Worm (Caenorhabditis elegans) whole organism, young adult: ENCODE data around the gene tut-1.

Source experiments
- B0019.2 ChIP-seq: fragments of 200-800 bp; sonication (Bioruptor generic); conservative IDR thresholded peaks from 2 replicates; pipeline ENCODE4 v1.3.6; 2022; ENCODE audit warnings: missing genetic modification reagents, missing genetic modification characterization, missing compliant biosample characterization
- C06A6.2 ChIP-seq: fragments of 200-800 bp; sonication (Bioruptor generic); conservative IDR thresholded peaks from 2 replicates; pipeline ENCODE4 v1.3.6; 2022; ENCODE audit warnings: missing genetic modification characterization, missing compliant biosample characterization
- D2030.7 ChIP-seq: fragments of 200-800 bp; sonication (Bioruptor generic); IDR thresholded peaks from 2 replicates; pipeline ENCODE4 v1.3.6; 2022; ENCODE audit warnings: missing genetic modification reagents, missing genetic modification characterization, missing compliant biosample characterization
- F22D6.2 ChIP-seq: sonication (generic microtip); optimal IDR thresholded peaks from 2 replicates; lab custom pipeline; 2016; ENCODE audit warnings: mild to moderate bottlenecking, missing genetic modification characterization, missing compliant biosample characterization
- F52B5.7 ChIP-seq: sonication (generic microtip); optimal IDR thresholded peaks from 2 replicates; lab custom pipeline; 2016; ENCODE audit warnings: mild to moderate bottlenecking, missing genetic modification characterization, missing compliant biosample characterization
- K11D2.4 ChIP-seq: fragments of 200-800 bp; sonication (Bioruptor generic); IDR thresholded peaks from 2 replicates; pipeline ENCODE4 v1.3.6; 2022; ENCODE audit warnings: missing genetic modification reagents, missing genetic modification characterization, missing compliant biosample characterization
- K12H6.12 ChIP-seq: fragments of 200-800 bp; sonication (Bioruptor generic); optimal IDR thresholded peaks from 2 replicates; lab custom pipeline; 2018; ENCODE audit warnings: mild to moderate bottlenecking, missing genetic modification characterization, missing compliant biosample characterization
- T07F8.4 ChIP-seq: sonication (generic microtip); optimal IDR thresholded peaks from 2 replicates; lab custom pipeline; 2016; ENCODE audit warnings: mild to moderate bottlenecking, missing genetic modification characterization, moderate library complexity, missing compliant biosample characterization
- Y53G8AR.9 ChIP-seq: fragments of 200-800 bp; sonication (Bioruptor generic); conservative IDR thresholded peaks from 2 replicates; pipeline ENCODE4 v1.3.6; 2022; ENCODE audit warnings: missing genetic modification reagents, missing genetic modification characterization, missing compliant biosample characterization
- Y79H2A.3 ChIP-seq: fragments of 200-800 bp; sonication (Bioruptor generic); conservative IDR thresholded peaks from 2 replicates; pipeline ENCODE4 v1.3.6; 2022; ENCODE audit warnings: missing genetic modification reagents, missing genetic modification characterization, missing compliant biosample characterization
- aptf-2 ChIP-seq: fragments of 200-800 bp; sonication (Bioruptor generic); conservative IDR thresholded peaks from 2 replicates; pipeline ENCODE4 v1.3.6; 2022; ENCODE audit warnings: missing genetic modification reagents, missing genetic modification characterization, missing compliant biosample characterization
- athp-1 ChIP-seq: sonication (generic microtip); optimal IDR thresholded peaks from 2 replicates; lab custom pipeline; 2017; ENCODE audit warnings: mild to moderate bottlenecking, missing genetic modification characterization, missing compliant biosample characterization
- attf-3 ChIP-seq: fragments of 200-800 bp; sonication (Bioruptor generic); conservative IDR thresholded peaks from 2 replicates; pipeline ENCODE4 v1.3.6; 2022; ENCODE audit warnings: missing genetic modification reagents, missing genetic modification characterization, missing compliant biosample characterization
- cebp-1 ChIP-seq, 2 experiments: fragments of 200-800 bp in 1 of 2; sonication (Bioruptor generic) in 1 of 2; sonication (generic microtip) in 1 of 2; IDR thresholded peaks in 1 of 2; optimal IDR thresholded peaks in 1 of 2; 2 replicates each; pipeline versions ENCODE4 v1.3.6 to Lab custom; 2017 to 2022; ENCODE audit warnings: missing compliant biosample characterization in 2 of 2, missing genetic modification characterization in 2 of 2, mild to moderate bottlenecking in 1 of 2, missing genetic modification reagents in 1 of 2, moderate library complexity in 1 of 2
- dpl-1 ChIP-seq: fragments of 150-350 bp; optimal IDR thresholded peaks from 2 replicates; lab custom pipeline; 2014; ENCODE audit warnings: missing biosample characterization, missing genetic modification reagents, missing genetic modification characterization
- egl-18 ChIP-seq: fragments of 200-800 bp; sonication (Bioruptor generic); IDR thresholded peaks from 2 replicates; pipeline ENCODE4 v1.3.6; 2022; ENCODE audit warnings: missing genetic modification reagents, missing genetic modification characterization, missing compliant biosample characterization
- ets-4 ChIP-seq: fragments of 200-800 bp; sonication (Bioruptor generic); optimal IDR thresholded peaks from 2 replicates; lab custom pipeline; 2018; ENCODE audit warnings: mild to moderate bottlenecking, missing genetic modification characterization, missing compliant biosample characterization
- hlh-12 ChIP-seq: sonication (generic microtip); optimal IDR thresholded peaks from 2 replicates; lab custom pipeline; 2016; ENCODE audit warnings: missing genetic modification characterization, missing compliant biosample characterization
- hlh-26 ChIP-seq: fragments of 200-800 bp; sonication (Bioruptor generic); conservative IDR thresholded peaks from 2 replicates; pipeline ENCODE4 v1.3.6; 2022; ENCODE audit warnings: missing genetic modification reagents, missing genetic modification characterization, missing compliant biosample characterization
- lag-1 ChIP-seq: fragments of 200-800 bp; sonication (Bioruptor generic); IDR thresholded peaks from 2 replicates; pipeline ENCODE4 v1.3.6; 2022; ENCODE audit warnings: missing genetic modification reagents, missing genetic modification characterization, missing compliant biosample characterization
- let-526 ChIP-seq: fragments of 200-800 bp; sonication (Bioruptor generic); IDR thresholded peaks from 2 replicates; pipeline ENCODE4 v1.3.6; 2022; ENCODE audit warnings: missing genetic modification reagents, missing genetic modification characterization, missing compliant biosample characterization
- let-607 ChIP-seq, 2 experiments: fragments of 200-800 bp in 1 of 2; sonication (Bioruptor generic) in 1 of 2; sonication (generic microtip) in 1 of 2; optimal IDR thresholded peaks; 2 replicates each; lab custom pipeline; 2016 to 2018; ENCODE audit warnings: mild to moderate bottlenecking in 2 of 2, missing compliant biosample characterization in 2 of 2, missing genetic modification characterization in 2 of 2, moderate library complexity in 2 of 2, missing genotype in 1 of 2
- lin-40 ChIP-seq: sonication (generic microtip); optimal IDR thresholded peaks from 2 replicates; lab custom pipeline; 2016; ENCODE audit warnings: missing genetic modification characterization, mild to moderate bottlenecking, missing compliant biosample characterization, missing genotype, missing genetic modification reagents
- lsl-1 ChIP-seq: fragments of 200-800 bp; sonication (Bioruptor generic); optimal IDR thresholded peaks from 2 replicates; lab custom pipeline; 2018; ENCODE audit warnings: mild to moderate bottlenecking, missing genetic modification characterization, moderate library complexity, missing compliant biosample characterization
- lsy-27 ChIP-seq: sonication (generic microtip); optimal IDR thresholded peaks from 2 replicates; lab custom pipeline; 2017; ENCODE audit warnings: missing genetic modification characterization, mild to moderate bottlenecking, missing compliant biosample characterization, antibody characterized with exemption, missing genotype, borderline replicate concordance; ENCODE audit not compliant: insufficient read depth
- madf-10 ChIP-seq: sonication (generic microtip); optimal IDR thresholded peaks from 2 replicates; lab custom pipeline; 2016; ENCODE audit warnings: mild to moderate bottlenecking, missing genetic modification characterization, missing compliant biosample characterization
- madf-6 ChIP-seq: fragments of 200-800 bp; sonication (Bioruptor generic); IDR thresholded peaks from 2 replicates; pipeline ENCODE4 v1.3.6; 2022; ENCODE audit warnings: missing genetic modification reagents, missing genetic modification characterization, missing compliant biosample characterization
- nfya-1 ChIP-seq: sonication (generic microtip); optimal IDR thresholded peaks from 2 replicates; lab custom pipeline; 2017; ENCODE audit warnings: antibody characterized with exemption, missing compliant biosample characterization, missing genetic modification characterization, borderline replicate concordance; ENCODE audit not compliant: insufficient read depth
- nfya-2 ChIP-seq: fragments of 200-800 bp; sonication (Bioruptor generic); IDR thresholded peaks from 2 replicates; pipeline ENCODE4 v1.3.6; 2022; ENCODE audit warnings: missing genetic modification reagents, missing genetic modification characterization, missing compliant biosample characterization
- nhr-120 ChIP-seq: fragments of 200-800 bp; sonication (Bioruptor generic); IDR thresholded peaks from 2 replicates; pipeline ENCODE4 v1.3.6; 2022; ENCODE audit warnings: missing genetic modification characterization, missing compliant biosample characterization
- nhr-179 ChIP-seq: sonication (generic microtip); optimal IDR thresholded peaks from 2 replicates; lab custom pipeline; 2016; ENCODE audit warnings: mild to moderate bottlenecking, missing genetic modification characterization, missing compliant biosample characterization
- nhr-80 ChIP-seq: sonication (generic microtip); optimal IDR thresholded peaks from 2 replicates; lab custom pipeline; 2016; ENCODE audit warnings: missing genetic modification characterization, missing compliant biosample characterization
- nhr-90 ChIP-seq: sonication (generic microtip); optimal IDR thresholded peaks from 2 replicates; lab custom pipeline; 2016; ENCODE audit warnings: missing genotype, mild to moderate bottlenecking, missing genetic modification characterization, missing compliant biosample characterization
- pha-4 ChIP-seq: fragments of 150-350 bp; sonication (generic microtip); optimal IDR thresholded peaks from 2 replicates; lab custom pipeline; 2014; ENCODE audit warnings: missing biosample characterization, missing genetic modification reagents, missing genetic modification characterization
- snpc-1.3 ChIP-seq: sonication (generic microtip); optimal IDR thresholded peaks from 2 replicates; lab custom pipeline; 2017; ENCODE audit warnings: missing genetic modification characterization, mild to moderate bottlenecking, missing compliant biosample characterization, antibody characterized with exemption, moderate library complexity, missing genotype, missing genetic modification reagents; ENCODE audit not compliant: insufficient read depth
- snpc-4 ChIP-seq, 5 experiments: fragments of 150-350 bp in 1 of 5; sonication (generic microtip) in 4 of 5; optimal IDR thresholded peaks; 2 replicates each; lab custom pipeline; 2014 to 2018; ENCODE audit warnings: missing genetic modification characterization in 5 of 5, missing biosample characterization in 3 of 5, antibody characterized with exemption in 2 of 5, mild to moderate bottlenecking in 2 of 5, missing compliant biosample characterization in 2 of 5, missing genotype in 2 of 5, moderate library complexity in 2 of 5, missing genetic modification reagents in 1 of 5
- tbp1 ChIP-seq: fragments of 200-800 bp; sonication (Bioruptor generic); optimal IDR thresholded peaks from 2 replicates; lab custom pipeline; 2018; ENCODE audit warnings: mild to moderate bottlenecking, missing genetic modification characterization, missing compliant biosample characterization
- tbx-9 ChIP-seq: sonication (generic microtip); optimal IDR thresholded peaks from 2 replicates; lab custom pipeline; 2016; ENCODE audit warnings: borderline replicate concordance, missing genetic modification characterization, inconsistent platforms, missing compliant biosample characterization
- unc-130 ChIP-seq: sonication (generic microtip); optimal IDR thresholded peaks from 2 replicates; lab custom pipeline; 2016; ENCODE audit warnings: missing genetic modification reagents, missing genetic modification characterization, missing compliant biosample characterization
- zfh-2 ChIP-seq: fragments of 200-800 bp; sonication (Bioruptor generic); conservative IDR thresholded peaks from 2 replicates; pipeline ENCODE4 v1.3.6; 2022; ENCODE audit warnings: missing genetic modification reagents, missing genetic modification characterization, missing compliant biosample characterization
- ztf-18 ChIP-seq: sonication (generic microtip); optimal IDR thresholded peaks from 2 replicates; lab custom pipeline; 2016; ENCODE audit warnings: missing genotype, mild to moderate bottlenecking, missing genetic modification characterization, missing compliant biosample characterization
- ztf-26 ChIP-seq: sonication (generic microtip); optimal IDR thresholded peaks from 2 replicates; lab custom pipeline; 2017; ENCODE audit warnings: missing genetic modification characterization, missing compliant biosample characterization

The tut-1 gene

DNA sequence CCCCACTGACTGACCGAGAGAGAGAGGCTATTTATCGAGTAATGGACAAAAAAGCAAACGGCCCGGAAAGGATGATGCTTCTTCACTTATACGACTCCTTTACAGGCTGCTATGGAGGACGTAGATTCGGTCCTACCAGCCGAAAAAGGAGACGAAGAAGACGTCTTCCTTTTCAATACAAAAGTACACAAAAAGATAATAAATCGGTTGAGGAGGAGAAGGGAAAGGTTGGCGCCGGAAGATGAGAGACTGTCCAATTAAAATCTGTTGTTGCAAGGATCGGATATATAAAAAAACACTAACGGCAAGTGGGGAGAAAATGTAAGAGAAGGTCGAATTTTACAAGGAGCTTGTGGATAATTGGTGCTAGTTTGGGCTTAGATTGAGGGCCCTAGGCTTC is 27.2 kb upstream of the tut-1 start:
- TF ChIP-seq nfya-1 (tag; lab: Kevin White, UChicago) (no peak), Y79H2A.3 (GFP tag; lab: Robert Waterston, UW) (no peak), tbp1 (GFP tag; lab: Kevin White, UChicago) (no peak), B0019.2 (GFP tag; lab: Robert Waterston, UW) (no peak), snpc-1.3 (tag; lab: Kevin White, UChicago) (no peak), madf-10 (tag; lab: Kevin White, UChicago) (no peak), K11D2.4 (no peak)

ce11 chrIV:147819-148218 is 26.3 kb upstream of the tut-1 start, which contains the start of gene col-99:
Gene col-99, minus strand, starts transcription at chrIV:147919.
- TF ChIP-seq ztf-26 (tag; lab: Kevin White, UChicago) (no peak), D2030.7 (GFP tag; lab: Robert Waterston, UW) (no peak), let-526 (no peak), madf-10 (tag; lab: Kevin White, UChicago) (no peak), attf-3 (GFP tag; lab: Robert Waterston, UW) (peak; percentile 46; the same call in 1 of the 2 replicates), lsy-27 (no peak), zfh-2 (GFP tag; lab: Robert Waterston, UW) (peak; percentile 48; the same call in 1 of the 2 replicates)

DNA sequence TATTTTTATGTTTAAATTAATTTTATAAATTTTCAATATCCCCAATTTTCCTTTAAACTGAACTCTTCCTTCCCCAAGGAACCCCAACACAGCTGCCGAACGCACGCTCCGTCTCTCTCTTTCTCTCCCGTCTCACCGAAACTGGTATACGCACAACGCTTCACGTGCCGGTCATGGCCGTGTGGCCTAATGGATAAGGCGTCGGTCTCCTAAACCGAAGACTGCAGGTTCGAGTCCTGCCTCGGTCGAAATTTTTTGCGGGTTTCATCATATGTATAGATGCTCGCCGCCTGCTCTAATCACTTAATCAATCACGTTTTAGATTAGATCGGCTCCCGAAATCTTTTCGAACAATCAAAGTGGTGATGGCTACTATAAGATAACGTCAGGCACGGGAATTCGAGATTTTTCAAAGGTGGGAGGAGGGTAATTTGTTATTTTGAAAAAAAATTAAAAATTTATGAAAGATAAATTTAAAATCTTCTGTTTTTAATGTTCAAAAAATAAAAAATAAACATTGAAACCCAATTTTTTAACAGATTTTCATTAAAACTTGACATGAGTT is 22.4 kb upstream of the tut-1 start:
- TF ChIP-seq nhr-179 (tag; lab: Kevin White, UChicago) (no peak), lsy-27 (peak; percentile 30), Y53G8AR.9 (GFP tag; lab: Robert Waterston, UW) (no peak), aptf-2 (0 out of 2 replicates have a peak, but pooled peaks have one; percentile 44), nhr-120 (GFP tag; lab: Robert Waterston, UW) (0 out of 2 replicates have a peak, but pooled peaks have one; percentile 4), let-607 (tag; optimal IDR thresholded peaks at IDR 0.05; lab: Kevin White, UChicago) (peak in 1 of 2 experiments; percentile 3), tbx-9 (tag; lab: Kevin White, UChicago) (no peak), snpc-4 (GFP tag; optimal IDR thresholded peaks at IDR 0.05; lab: Kevin White, UChicago) (peak; percentile 28), snpc-4 (tag; optimal IDR thresholded peaks at IDR 0.05; lab: Kevin White, UChicago) (peak in 1 of 4 experiments; percentile 58), lag-1 (no peak), C06A6.2 (GFP tag; lab: Robert Waterston, UW) (0 out of 2 replicates have a peak, but pooled peaks have one; percentile 38), nhr-90 (tag; lab: Kevin White, UChicago) (peak; percentile 74), egl-18 (GFP tag; lab: Robert Waterston, UW) (no peak), hlh-12 (tag; lab: Kevin White, UChicago) (peak; percentile 9), lin-40 (no peak), F22D6.2 (no peak), nfya-2 (GFP tag; lab: Robert Waterston, UW) (no peak), lsl-1 (peak; percentile 15), cebp-1 (GFP tag; IDR thresholded peaks at IDR 0.05; lab: Robert Waterston, UW) (0 out of 2 replicates have a peak, but pooled peaks have one; percentile 49), cebp-1 (tag; optimal IDR thresholded peaks at IDR 0.05; lab: Kevin White, UChicago) (no peak), nhr-80 (tag; lab: Kevin White, UChicago) (no peak), K11D2.4 (no peak), T07F8.4 (tag; lab: Kevin White, UChicago) (peak; percentile 7), ets-4 (no peak), madf-6 (GFP tag; lab: Robert Waterston, UW) (peak; percentile 39; the same call in 1 of the 2 replicates), K12H6.12 (tag; lab: Kevin White, UChicago) (peak; percentile 50), hlh-26 (GFP tag; lab: Robert Waterston, UW) (no peak), dpl-1 (GFP tag; lab: Kevin White, UChicago) (no peak), F52B5.7 (peak; percentile 44), athp-1 (tag; lab: Kevin White, UChicago) (peak; percentile 55), pha-4 (tag; lab: Kevin White, UChicago) (no peak), ztf-18 (tag; lab: Kevin White, UChicago) (peak; percentile 64), unc-130 (GFP tag; lab: Kevin White, UChicago) (peak; percentile 22)
